Worm (Caenorhabditis elegans): ENCODE results near the gene ekl-5.

ekl-5 gene

DNA sequence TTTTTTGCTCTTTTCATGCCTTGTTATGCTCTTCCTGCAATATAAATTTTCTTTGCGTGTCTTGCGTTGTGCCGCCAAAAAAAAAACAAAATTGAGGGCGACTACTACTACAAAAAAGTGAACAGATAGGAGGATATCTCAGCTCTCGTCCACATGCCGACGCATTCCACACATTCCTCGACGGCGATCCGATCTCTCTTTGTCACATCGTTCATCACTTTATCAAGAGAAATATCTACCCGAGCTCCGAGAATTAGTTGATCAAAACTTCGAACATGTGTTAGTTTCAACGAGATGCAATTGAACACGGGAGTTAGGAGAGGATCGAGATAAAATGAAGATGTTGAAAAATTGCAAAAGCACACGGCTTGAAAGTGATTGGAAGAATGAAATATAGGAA, 45.9 kb downstream of the ekl-5 start:
- TF ChIP-seq fax-1 (tag; optimal IDR thresholded peaks at IDR 0.05) (no peak), ceh-2 (tag; optimal IDR thresholded peaks at IDR 0.05) (no peak), ref-2 (tag; optimal IDR thresholded peaks at IDR 0.05) (no peak), dve-1 (tag; optimal IDR thresholded peaks at IDR 0.05) (no peak), madf-2 (tag; optimal IDR thresholded peaks at IDR 0.05) (no peak), ceh-24 (tag; optimal IDR thresholded peaks at IDR 0.05) (no peak), T23F11.4 (GFP tag; optimal IDR thresholded peaks at IDR 0.05) (no peak), elt-4 (tag; optimal IDR thresholded peaks at IDR 0.05) (no peak), pha-4 (tag; optimal IDR thresholded peaks at IDR 0.05) (no peak), tbx-2 (tag; optimal IDR thresholded peaks at IDR 0.05) (no peak), elt-2 (tag; optimal IDR thresholded peaks at IDR 0.05) (no peak), ceh-9 (tag; optimal IDR thresholded peaks at IDR 0.05) (no peak), ahr-1 (tag; optimal IDR thresholded peaks at IDR 0.05) (no peak), ceh-30 (tag; optimal IDR thresholded peaks at IDR 0.05) (no peak), fkh-10 (GFP tag; optimal IDR thresholded peaks at IDR 0.05) (no peak), ttx-3 (tag; optimal IDR thresholded peaks at IDR 0.05) (no peak)

All from whole organism, late embryonic.